Fruit fly (Drosophila melanogaster) whole organism, embryonic: Measurements from ENCODE around the gene CG18473.

ENCODE experiments used
- Antp ChIP-seq: fragments of 200-800 bp; sonication (Bioruptor generic); optimal IDR thresholded peaks from 3 replicates; lab custom pipeline; 2016; ENCODE audit warnings: missing biosample characterization, missing genetic modification characterization
- B-H1 ChIP-seq: fragments of 200-800 bp; sonication (Bioruptor generic); IDR thresholded peaks from 3 replicates; pipeline ENCODE4 v1.3.6; 2022; ENCODE audit warnings: missing biosample characterization, missing genetic modification characterization
- C15 ChIP-seq: fragments of 200-800 bp; sonication (Bioruptor generic); IDR thresholded peaks from 3 replicates; pipeline ENCODE4 v1.3.6; 2022; ENCODE audit warnings: missing biosample characterization, missing genetic modification characterization
- CG11093 ChIP-seq: fragments of 200-800 bp; sonication (Bioruptor generic); IDR thresholded peaks from 3 replicates; pipeline ENCODE4 v1.3.6; 2022; ENCODE audit warnings: missing biosample characterization, missing genetic modification characterization
- CG11560 ChIP-seq: fragments of 200-800 bp; sonication (Bioruptor generic); IDR thresholded peaks from 3 replicates; pipeline ENCODE4 v1.3.6; 2022; ENCODE audit warnings: missing biosample characterization, missing genetic modification characterization
- CG11723 ChIP-seq: fragments of 200-800 bp; sonication (Bioruptor generic); optimal IDR thresholded peaks from 2 replicates; lab custom pipeline; 2017; ENCODE audit warnings: missing biosample characterization, mild to moderate bottlenecking, missing genetic modification characterization
- CG12219 ChIP-seq: fragments of 200-800 bp; sonication (Bioruptor generic); optimal IDR thresholded peaks from 3 replicates; lab custom pipeline; 2018; ENCODE audit warnings: missing biosample characterization, mild to moderate bottlenecking, missing genetic modification characterization
- CG12236 ChIP-seq: fragments of 200-800 bp; sonication (Bioruptor generic); optimal IDR thresholded peaks from 2 replicates; lab custom pipeline; 2016; ENCODE audit warnings: missing biosample characterization, missing genetic modification characterization
- CG13296 ChIP-seq: fragments of 200-800 bp; sonication (Bioruptor generic); optimal IDR thresholded peaks from 3 replicates; lab custom pipeline; 2018; ENCODE audit warnings: missing biosample characterization, mild to moderate bottlenecking, missing genetic modification characterization
- CG14965 ChIP-seq: fragments of 200-800 bp; sonication (Bioruptor generic); optimal IDR thresholded peaks from 2 replicates; lab custom pipeline; 2016; ENCODE audit warnings: missing biosample characterization, missing genetic modification characterization, borderline replicate concordance
- CG15011 ChIP-seq: fragments of 200-800 bp; sonication (Bioruptor generic); optimal IDR thresholded peaks from 3 replicates; lab custom pipeline; 2018; ENCODE audit warnings: missing biosample characterization, mild to moderate bottlenecking, missing genetic modification characterization
- CG15601 ChIP-seq: fragments of 200-800 bp; sonication (Bioruptor generic); optimal IDR thresholded peaks from 3 replicates; lab custom pipeline; 2019; ENCODE audit warnings: missing biosample characterization, mild to moderate bottlenecking, missing genetic modification characterization, moderate library complexity
- CG1602 ChIP-seq: fragments of 200-800 bp; sonication (Bioruptor generic); optimal IDR thresholded peaks from 3 replicates; lab custom pipeline; 2016; ENCODE audit warnings: missing biosample characterization, missing genetic modification characterization
- CG16815 ChIP-seq: fragments of 200-800 bp; sonication (Bioruptor generic); optimal IDR thresholded peaks from 3 replicates; lab custom pipeline; 2017; ENCODE audit warnings: missing biosample characterization, mild to moderate bottlenecking, missing genetic modification characterization
- CG17359 ChIP-seq: fragments of 200-800 bp; sonication (Bioruptor generic); optimal IDR thresholded peaks from 3 replicates; lab custom pipeline; 2018; ENCODE audit warnings: missing biosample characterization, mild to moderate bottlenecking, missing genetic modification characterization, moderate library complexity
- CG17361 ChIP-seq: fragments of 200-800 bp; sonication (Bioruptor generic); IDR thresholded peaks from 3 replicates; pipeline ENCODE4 v1.3.6; 2022; ENCODE audit warnings: missing biosample characterization, missing genetic modification characterization
- CG17568 ChIP-seq: fragments of 200-800 bp; sonication (Bioruptor generic); optimal IDR thresholded peaks from 2 replicates; lab custom pipeline; 2018; ENCODE audit warnings: missing biosample characterization, mild to moderate bottlenecking, missing genetic modification characterization, moderate library complexity
- CG18262 ChIP-seq: fragments of 200-800 bp; optimal IDR thresholded peaks from 3 replicates; lab custom pipeline; 2019; ENCODE audit warnings: missing biosample characterization, mild to moderate bottlenecking, missing genetic modification characterization, moderate library complexity
- CG18476 ChIP-seq: fragments of 200-800 bp; sonication (Bioruptor generic); optimal IDR thresholded peaks from 2 replicates; lab custom pipeline; 2016; ENCODE audit warnings: missing biosample characterization, mild to moderate bottlenecking, missing genetic modification characterization
- CG2678 ChIP-seq: fragments of 200-800 bp; sonication (Bioruptor generic); optimal IDR thresholded peaks from 3 replicates; lab custom pipeline; 2019; ENCODE audit warnings: missing biosample characterization, mild to moderate bottlenecking, missing genetic modification characterization, moderate library complexity
- CG32767 ChIP-seq: fragments of 200-800 bp; sonication (Bioruptor generic); IDR thresholded peaks from 2 replicates; pipeline ENCODE4 v1.3.6; 2022; ENCODE audit warnings: missing biosample characterization, missing genetic modification characterization
- CG33557 ChIP-seq: fragments of 200-800 bp; sonication (Bioruptor generic); optimal IDR thresholded peaks from 2 replicates; lab custom pipeline; 2019; ENCODE audit warnings: missing biosample characterization, mild to moderate bottlenecking, missing genetic modification characterization, moderate library complexity
- CG34376 ChIP-seq: fragments of 200-800 bp; sonication (Bioruptor generic); optimal IDR thresholded peaks from 2 replicates; lab custom pipeline; 2018; ENCODE audit warnings: missing biosample characterization, mild to moderate bottlenecking, missing genetic modification characterization
- CG4282 ChIP-seq: fragments of 200-800 bp; sonication (Bioruptor generic); optimal IDR thresholded peaks from 2 replicates; lab custom pipeline; 2016; ENCODE audit warnings: missing biosample characterization, missing genetic modification characterization
- CG4404 ChIP-seq: fragments of 200-800 bp; sonication (Bioruptor generic); IDR thresholded peaks from 2 replicates; pipeline ENCODE4 v1.3.6; 2022; ENCODE audit warnings: missing biosample characterization, missing genetic modification characterization
- CG4707 ChIP-seq: fragments of 200-800 bp; sonication (Bioruptor generic); optimal IDR thresholded peaks from 2 replicates; lab custom pipeline; 2018; ENCODE audit warnings: missing biosample characterization, mild to moderate bottlenecking, missing genetic modification characterization, moderate library complexity
- CG6654 ChIP-seq: fragments of 200-800 bp; sonication (Bioruptor generic); optimal IDR thresholded peaks from 2 replicates; lab custom pipeline; 2017; ENCODE audit warnings: missing biosample characterization, mild to moderate bottlenecking, missing genetic modification characterization
- CG7987 ChIP-seq: fragments of 200-800 bp; sonication (Bioruptor generic); optimal IDR thresholded peaks from 2 replicates; lab custom pipeline; 2018; ENCODE audit warnings: missing biosample characterization, mild to moderate bottlenecking, missing genetic modification characterization, moderate library complexity
- CG9932 ChIP-seq: fragments of 200-800 bp; sonication (Bioruptor generic); IDR thresholded peaks from 2 replicates; pipeline ENCODE4 v1.3.6; 2022; ENCODE audit warnings: missing biosample characterization, missing genetic modification characterization
- D ChIP-seq, 2 experiments: fragments of 200-800 bp in 1 of 2; fragments of >200 bp in 1 of 2; sonication (Bioruptor generic) in 1 of 2; optimal IDR thresholded peaks; 2 replicates in 1 of 2; 3 replicates in 1 of 2; lab custom pipeline; 2017; ENCODE audit warnings: mild to moderate bottlenecking in 1 of 2, missing biosample characterization in 1 of 2, missing genetic modification characterization in 1 of 2, missing genetic modification reagents in 1 of 2
- Dfd ChIP-seq, 2 experiments: fragments of >200 bp; optimal IDR thresholded peaks; 2 replicates each; lab custom pipeline; 2017; ENCODE audit warnings: missing biosample characterization in 2 of 2, missing genetic modification characterization in 2 of 2
- ERR ChIP-seq: fragments of 200-800 bp; sonication (Bioruptor generic); optimal IDR thresholded peaks from 2 replicates; lab custom pipeline; 2016; ENCODE audit warnings: missing biosample characterization, missing genetic modification characterization
- Fer1 ChIP-seq: fragments of 200-800 bp; sonication (Bioruptor generic); optimal IDR thresholded peaks from 2 replicates; lab custom pipeline; 2017; ENCODE audit warnings: missing biosample characterization, mild to moderate bottlenecking, missing genetic modification characterization
- HLH54F ChIP-seq: fragments of 200-800 bp; sonication (Bioruptor generic); optimal IDR thresholded peaks from 3 replicates; lab custom pipeline; 2016; ENCODE audit warnings: missing biosample characterization, missing genetic modification characterization
- Hr78 ChIP-seq, 2 experiments: fragments of 200-800 bp in 1 of 2; fragments of >200 bp in 1 of 2; sonication (Bioruptor generic) in 1 of 2; optimal IDR thresholded peaks; 2 replicates each; lab custom pipeline; 2017 to 2019; ENCODE audit warnings: missing biosample characterization in 2 of 2, missing genetic modification characterization in 2 of 2, mild to moderate bottlenecking in 1 of 2, moderate library complexity in 1 of 2
- Hsf ChIP-seq: fragments of 200-800 bp; sonication (Bioruptor generic); optimal IDR thresholded peaks from 3 replicates; lab custom pipeline; 2016; ENCODE audit warnings: missing biosample characterization, missing genetic modification characterization
- Mad ChIP-seq: fragments of 200-800 bp; sonication (Bioruptor generic); optimal IDR thresholded peaks from 2 replicates; lab custom pipeline; 2016; ENCODE audit warnings: missing biosample characterization, missing genetic modification characterization
- Mes4 ChIP-seq: fragments of 200-800 bp; sonication (Bioruptor generic); optimal IDR thresholded peaks from 2 replicates; lab custom pipeline; 2016; ENCODE audit warnings: missing biosample characterization, missing genetic modification characterization
- Rx ChIP-seq: fragments of 200-800 bp; sonication (Bioruptor generic); IDR thresholded peaks from 2 replicates; pipeline ENCODE4 v1.3.6; 2022; ENCODE audit warnings: missing biosample characterization, missing genetic modification characterization
- Trl ChIP-seq, 3 experiments: fragments of >200 bp in 2 of 3; fragments of 200-800 bp in 1 of 3; sonication (Bioruptor generic) in 1 of 3; optimal IDR thresholded peaks; 2 replicates in 1 of 3; 3 replicates in 2 of 3; lab custom pipeline; 2016 to 2017; ENCODE audit warnings: missing biosample characterization in 1 of 3, missing genetic modification characterization in 1 of 3
- aop ChIP-seq: fragments of 200-800 bp; sonication (Bioruptor generic); IDR thresholded peaks from 2 replicates; pipeline ENCODE4 v1.3.6; 2022; ENCODE audit warnings: missing biosample characterization, missing genetic modification characterization
- br ChIP-seq: fragments of >200 bp; optimal IDR thresholded peaks from 2 replicates; lab custom pipeline; 2017
- ewg ChIP-seq: fragments of 200-800 bp; sonication (Bioruptor generic); optimal IDR thresholded peaks from 3 replicates; lab custom pipeline; 2017; ENCODE audit warnings: mild to moderate bottlenecking, missing biosample characterization, missing genetic modification reagents, missing genetic modification characterization
- fu2 ChIP-seq: fragments of 200-800 bp; sonication (Bioruptor generic); optimal IDR thresholded peaks from 2 replicates; lab custom pipeline; 2016; ENCODE audit warnings: missing biosample characterization, missing genetic modification characterization
- maf-S ChIP-seq: fragments of 200-800 bp; sonication (Bioruptor generic); optimal IDR thresholded peaks from 2 replicates; lab custom pipeline; 2016; ENCODE audit warnings: missing biosample characterization, missing genetic modification characterization
- mam ChIP-seq: fragments of 200-800 bp; sonication (Bioruptor generic); optimal IDR thresholded peaks from 3 replicates; lab custom pipeline; 2016; ENCODE audit warnings: missing biosample characterization, missing genetic modification characterization
- pros ChIP-seq: fragments of 200-800 bp; sonication (Bioruptor generic); optimal IDR thresholded peaks from 3 replicates; lab custom pipeline; 2019; ENCODE audit warnings: missing biosample characterization, mild to moderate bottlenecking, missing genetic modification characterization, moderate library complexity
- schlank ChIP-seq: fragments of 200-800 bp; sonication (Bioruptor generic); optimal IDR thresholded peaks from 2 replicates; lab custom pipeline; 2018; ENCODE audit warnings: missing biosample characterization, mild to moderate bottlenecking, missing genetic modification characterization
- sd ChIP-seq: fragments of 200-800 bp; sonication (Bioruptor generic); optimal IDR thresholded peaks from 3 replicates; lab custom pipeline; 2018; ENCODE audit warnings: missing biosample characterization, mild to moderate bottlenecking, missing genetic modification characterization, moderate library complexity
- tx ChIP-seq: fragments of 200-800 bp; sonication (Bioruptor generic); optimal IDR thresholded peaks from 2 replicates; lab custom pipeline; 2016; ENCODE audit warnings: missing biosample characterization, missing genetic modification characterization
- unc-4 ChIP-seq: fragments of 200-800 bp; sonication (Bioruptor generic); IDR thresholded peaks from 2 replicates; pipeline ENCODE4 v1.3.6; 2022; ENCODE audit warnings: missing biosample characterization, missing genetic modification characterization; ENCODE audit not compliant: partially characterized antibody

Gene CG18473

DNA sequence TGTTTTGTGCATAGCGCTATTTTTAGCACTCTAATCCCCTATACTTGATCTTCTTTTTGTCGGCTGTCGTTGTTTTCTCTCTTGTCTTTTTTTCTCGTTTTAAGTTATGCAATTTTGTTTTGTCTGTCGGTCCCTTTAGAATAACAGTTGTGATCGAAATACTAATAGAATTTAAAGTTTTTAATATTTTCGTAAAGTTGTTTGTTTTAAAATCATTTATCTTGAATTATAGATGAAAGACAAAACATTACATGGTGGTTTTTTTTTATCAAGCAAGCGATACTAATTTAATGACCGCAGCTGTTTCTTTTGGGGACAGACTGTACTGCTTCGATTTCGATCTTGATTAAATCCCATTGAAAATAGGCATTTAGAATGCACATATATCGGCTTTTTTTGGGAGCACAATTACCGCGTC is 18.3 kb upstream of the CG18473 start (continued):
- TF ChIP-seq CG17568 (peak; percentile 12), CG32767 (GFP tag; lab: Robert Waterston, UW) (no peak), CG7987 (no peak), B-H1 (GFP tag; lab: Robert Waterston, UW) (no peak), ERR (GFP tag; lab: Kevin White, UChicago) (no peak), ewg (GFP tag; lab: Kevin White, UChicago) (peak; percentile 29), Rx (no peak), br (lab: Kevin White, UChicago) (no peak), unc-4 (GFP tag; lab: Robert Waterston, UW) (no peak), CG18262 (tag; lab: Kevin White, UChicago) (peak; percentile 38), CG13296 (GFP tag; lab: Kevin White, UChicago) (no peak), CG4404 (GFP tag; lab: Robert Waterston, UW) (no peak), CG4282 (no peak), mam (GFP tag; lab: Kevin White, UChicago) (no peak), CG17361 (peak; percentile 37; the same call in 1 of the 3 replicates), CG12236 (GFP tag; lab: Kevin White, UChicago) (no peak), C15 (no peak), CG11723 (GFP tag; lab: Kevin White, UChicago) (peak; percentile 16), CG16815 (GFP tag; lab: Kevin White, UChicago) (no peak), CG11560 (tag; lab: Robert Waterston, UW) (no peak), Hsf (peak; percentile 44), Mes4 (GFP tag; lab: Kevin White, UChicago) (peak; percentile 13), CG2678 (tag; lab: Kevin White, UChicago) (peak; percentile 71), Mad (GFP tag; lab: Kevin White, UChicago) (no peak), CG18476 (GFP tag; lab: Kevin White, UChicago) (no peak), CG4707 (GFP tag; lab: Kevin White, UChicago) (no peak), Antp (GFP tag; lab: Kevin White, UChicago) (peak; percentile 15), pros (no peak), sd (tag; lab: Kevin White, UChicago) (no peak), CG33557 (GFP tag; lab: Kevin White, UChicago) (no peak), CG17359 (tag; lab: Kevin White, UChicago) (peak; percentile 70), CG14965 (GFP tag; lab: Kevin White, UChicago) (no peak), Dfd (GFP tag; optimal IDR thresholded peaks at IDR 0.05; lab: Kevin White, UChicago) (no peak), CG6654 (GFP tag; lab: Kevin White, UChicago) (no peak), Fer1 (GFP tag; lab: Kevin White, UChicago) (no peak), CG11093 (no peak), aop (GFP tag; lab: Robert Waterston, UW) (no peak), tx (GFP tag; lab: Kevin White, UChicago) (peak; percentile 19), CG15601 (tag; lab: Kevin White, UChicago) (no peak), CG1602 (GFP tag; lab: Kevin White, UChicago) (no peak), CG34376 (GFP tag; lab: Kevin White, UChicago) (no peak), HLH54F (GFP tag; lab: Kevin White, UChicago) (peak; percentile 26), CG12219 (GFP tag; lab: Kevin White, UChicago) (no peak), maf-S (GFP tag; lab: Kevin White, UChicago) (no peak), Trl (optimal IDR thresholded peaks at IDR 0.05; lab: Kevin White, UChicago) (no peak), Trl (GFP tag; optimal IDR thresholded peaks at IDR 0.05; lab: Kevin White, UChicago) (peak; percentile 46), CG9932 (GFP tag; lab: Robert Waterston, UW) (no peak), schlank (no peak), Hr78 (GFP tag; optimal IDR thresholded peaks at IDR 0.05; lab: Kevin White, UChicago) (peak in 1 of 2 experiments; percentile 23), D (optimal IDR thresholded peaks at IDR 0.05; lab: Kevin White, UChicago) (no peak), D (GFP tag; optimal IDR thresholded peaks at IDR 0.05; lab: Kevin White, UChicago) (peak; percentile 50), CG15011 (GFP tag; lab: Kevin White, UChicago) (no peak), fu2 (GFP tag; lab: Kevin White, UChicago) (no peak)
